Worm (Caenorhabditis elegans) whole organism, L1 larva: ENCODE data around the gene Y37H2A.7.

ENCODE experiments used
- C34B4.2 ChIP-seq: sonication (generic microtip); optimal IDR thresholded peaks from 2 replicates; lab custom pipeline; 2017; ENCODE audit warnings: mild to moderate bottlenecking, missing genetic modification characterization, missing compliant biosample characterization
- F16B12.6 ChIP-seq: fragments of 150-350 bp; optimal IDR thresholded peaks from 2 replicates; lab custom pipeline; 2014; ENCODE audit warnings: missing biosample characterization, missing genetic modification characterization
- Y116A8C.19 ChIP-seq: sonication (generic microtip); optimal IDR thresholded peaks from 2 replicates; lab custom pipeline; 2016; ENCODE audit warnings: missing compliant biosample characterization, missing genetic modification characterization, borderline replicate concordance
- alr-1 ChIP-seq: fragments of 200-800 bp; sonication (Bioruptor generic); optimal IDR thresholded peaks from 2 replicates; lab custom pipeline; 2018; ENCODE audit warnings: borderline replicate concordance, mild to moderate bottlenecking, missing genetic modification characterization, missing compliant biosample characterization
- aly-2 ChIP-seq: fragments of 150-350 bp; optimal IDR thresholded peaks from 2 replicates; lab custom pipeline; 2014; ENCODE audit warnings: missing biosample characterization, missing genetic modification characterization
- ceh-63 ChIP-seq: fragments of 200-800 bp; sonication (Bioruptor generic); optimal IDR thresholded peaks from 2 replicates; lab custom pipeline; 2018; ENCODE audit warnings: mild to moderate bottlenecking, missing genetic modification characterization, missing compliant biosample characterization
- ceh-90 ChIP-seq: sonication (generic microtip); optimal IDR thresholded peaks from 2 replicates; lab custom pipeline; 2016; ENCODE audit warnings: missing genetic modification characterization, missing compliant biosample characterization
- efl-1 ChIP-seq, 4 experiments: fragments of 150-350 bp; optimal IDR thresholded peaks in 3 of 4; peaks in 1 of 4; 1 replicate in 1 of 4; 2 replicates in 3 of 4; lab custom pipeline; 2014; ENCODE audit warnings: missing biosample characterization in 2 of 4, missing genetic modification characterization in 2 of 4, missing genetic modification reagents in 2 of 4
- egl-27 ChIP-seq, 2 experiments: fragments of 150-350 bp in 1 of 2; sonication (generic microtip); optimal IDR thresholded peaks; 3 replicates each; lab custom pipeline; 2017 to 2018; ENCODE audit warnings: missing biosample characterization in 2 of 2, missing genetic modification characterization in 2 of 2, missing genetic modification reagents in 2 of 2
- elt-2 ChIP-seq: sonication (generic microtip); optimal IDR thresholded peaks from 2 replicates; lab custom pipeline; 2016; ENCODE audit warnings: missing genetic modification characterization, mild to moderate bottlenecking, inconsistent platforms, missing compliant biosample characterization, missing genetic modification reagents
- ets-5 ChIP-seq: fragments of 200-800 bp; sonication (Bioruptor generic); IDR thresholded peaks from 2 replicates; pipeline ENCODE4 v1.3.6; 2022; ENCODE audit warnings: missing genetic modification characterization, missing compliant biosample characterization
- fkh-10 ChIP-seq: sonication (generic microtip); optimal IDR thresholded peaks from 2 replicates; lab custom pipeline; 2017; ENCODE audit warnings: missing biosample characterization, missing genetic modification reagents, missing genetic modification characterization
- fkh-8 ChIP-seq: sonication (generic microtip); optimal IDR thresholded peaks from 2 replicates; lab custom pipeline; 2016; ENCODE audit warnings: mild to moderate bottlenecking, missing genetic modification characterization, missing compliant biosample characterization
- irx-1 ChIP-seq: sonication (generic microtip); optimal IDR thresholded peaks from 2 replicates; lab custom pipeline; 2016; ENCODE audit warnings: missing genetic modification characterization, missing compliant biosample characterization
- jun-1 ChIP-seq: fragments of 150-350 bp; optimal IDR thresholded peaks from 2 replicates; lab custom pipeline; 2014; ENCODE audit warnings: missing biosample characterization, missing genetic modification reagents, missing genetic modification characterization
- lin-13 ChIP-seq: fragments of 150-350 bp; optimal IDR thresholded peaks from 2 replicates; lab custom pipeline; 2014; ENCODE audit warnings: missing biosample characterization, missing genetic modification reagents, missing genetic modification characterization
- lin-39 ChIP-seq: fragments of 150-350 bp; optimal IDR thresholded peaks from 2 replicates; lab custom pipeline; 2014; ENCODE audit warnings: missing biosample characterization, missing genetic modification reagents, missing genetic modification characterization
- mab-9 ChIP-seq: fragments of 200-800 bp; sonication (Bioruptor generic); IDR thresholded peaks from 2 replicates; pipeline ENCODE4 v1.3.6; 2022; ENCODE audit warnings: missing genetic modification reagents, missing genetic modification characterization, missing compliant biosample characterization
- mef-2 ChIP-seq: fragments of 150-350 bp; optimal IDR thresholded peaks from 2 replicates; lab custom pipeline; 2014; ENCODE audit warnings: missing biosample characterization, missing genetic modification characterization
- nhr-19 ChIP-seq: fragments of 200-800 bp; sonication (Bioruptor generic); conservative IDR thresholded peaks from 2 replicates; pipeline ENCODE4 v1.3.6; 2022; ENCODE audit warnings: missing genetic modification characterization, missing compliant biosample characterization
- nhr-20 ChIP-seq: sonication (generic microtip); optimal IDR thresholded peaks from 2 replicates; lab custom pipeline; 2016; ENCODE audit warnings: mild to moderate bottlenecking, missing genetic modification characterization, missing compliant biosample characterization
- nhr-76 ChIP-seq: sonication (generic microtip); optimal IDR thresholded peaks from 2 replicates; lab custom pipeline; 2017; ENCODE audit warnings: missing biosample characterization, missing genetic modification characterization
- nhr-77 ChIP-seq: fragments of 150-350 bp; optimal IDR thresholded peaks from 2 replicates; lab custom pipeline; 2014; ENCODE audit warnings: missing biosample characterization, missing genetic modification characterization
- nhr-84 ChIP-seq: sonication (generic microtip); optimal IDR thresholded peaks from 2 replicates; lab custom pipeline; 2017; ENCODE audit warnings: missing biosample characterization, missing genetic modification characterization
- nhr-85 ChIP-seq: sonication (generic microtip); peaks from one replicate; lab custom pipeline; 2016; ENCODE audit warnings: missing genetic modification characterization, inconsistent platforms, missing compliant biosample characterization
- pax-3 ChIP-seq: fragments of 200-800 bp; sonication (Bioruptor generic); optimal IDR thresholded peaks from 2 replicates; lab custom pipeline; 2018; ENCODE audit warnings: mild to moderate bottlenecking, missing genetic modification characterization, moderate library complexity, missing compliant biosample characterization
- rnt-1 ChIP-seq: sonication (generic microtip); optimal IDR thresholded peaks from 2 replicates; lab custom pipeline; 2016; ENCODE audit warnings: mild to moderate bottlenecking, missing genetic modification characterization, moderate library complexity, missing compliant biosample characterization
- snpc-4 ChIP-seq: fragments of 150-350 bp; optimal IDR thresholded peaks from 2 replicates; lab custom pipeline; 2014; ENCODE audit warnings: missing biosample characterization, missing genetic modification characterization
- sox-4 ChIP-seq: sonication (generic microtip); optimal IDR thresholded peaks from 2 replicates; lab custom pipeline; 2016; ENCODE audit warnings: missing genetic modification characterization, missing compliant biosample characterization
- sptf-1 ChIP-seq: fragments of 150-350 bp; optimal IDR thresholded peaks from 2 replicates; lab custom pipeline; 2014; ENCODE audit warnings: missing biosample characterization, missing genetic modification characterization
- sup-37 ChIP-seq: fragments of 200-800 bp; sonication (Bioruptor generic); optimal IDR thresholded peaks from 2 replicates; lab custom pipeline; 2018; ENCODE audit warnings: mild to moderate bottlenecking, missing genetic modification characterization, missing compliant biosample characterization
- swsn-7 ChIP-seq: sonication (generic microtip); optimal IDR thresholded peaks from 2 replicates; lab custom pipeline; 2016; ENCODE audit warnings: missing genetic modification characterization, missing compliant biosample characterization
- unc-86 ChIP-seq: sonication (generic microtip); optimal IDR thresholded peaks from 2 replicates; lab custom pipeline; 2016; ENCODE audit warnings: missing genetic modification characterization, missing compliant biosample characterization
- xbp-1 ChIP-seq: sonication (generic microtip); optimal IDR thresholded peaks from 2 replicates; lab custom pipeline; 2016; ENCODE audit warnings: missing genetic modification characterization, missing compliant biosample characterization
- ztf-4 ChIP-seq: fragments of 150-350 bp; optimal IDR thresholded peaks from 2 replicates; lab custom pipeline; 2014; ENCODE audit warnings: missing biosample characterization, missing genetic modification characterization

Y37H2A.7 gene

DNA sequence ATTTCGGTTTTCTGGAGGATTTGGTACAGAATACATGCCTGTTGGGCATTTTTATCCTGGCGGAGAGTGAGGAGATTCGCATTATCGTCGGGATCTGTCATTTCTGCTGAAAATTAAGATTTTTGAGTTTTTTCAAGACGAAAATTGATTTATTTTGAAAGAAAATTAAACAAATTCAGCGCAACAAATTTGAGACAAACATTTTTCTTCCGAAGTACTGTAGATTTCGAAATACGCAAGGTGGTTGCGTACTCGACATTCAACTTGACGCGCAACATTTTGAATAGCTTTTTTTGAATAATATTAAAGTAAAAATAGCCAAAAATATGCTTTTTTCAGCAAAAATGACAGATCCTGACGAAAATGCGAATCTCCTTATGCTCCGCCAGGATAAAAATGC is at the start of gene Y37H2A.7:
Y37H2A.7 (minus strand) TSS at position 101 of the 400 bp plus-strand sequence.
- no peak for TF ChIP-seq ceh-63 (GFP tag; lab: Kevin White, UChicago)
- no peak for TF ChIP-seq elt-2 (tag; lab: Kevin White, UChicago)
- TF ChIP-seq unc-86: no peak
- no peak for TF ChIP-seq nhr-20 (tag; lab: Kevin White, UChicago)
- TF ChIP-seq pax-3 (tag; lab: Kevin White, UChicago): no peak
- no peak for TF ChIP-seq alr-1 (tag; lab: Kevin White, UChicago)
- TF ChIP-seq ztf-4 (tag; lab: Kevin White, UChicago): no peak
- TF ChIP-seq Y116A8C.19: no peak
- TF ChIP-seq sup-37 (GFP tag; lab: Kevin White, UChicago): no peak
- TF ChIP-seq lin-39 (tag; lab: Kevin White, UChicago): no peak
- TF ChIP-seq sptf-1 (tag; lab: Kevin White, UChicago): no peak
- TF ChIP-seq swsn-7: no peak
- no peak for TF ChIP-seq nhr-77 (tag; lab: Kevin White, UChicago)
- TF ChIP-seq nhr-76 (tag; lab: Kevin White, UChicago): no peak
- TF ChIP-seq, all 84 proteins: peak for 0

DNA sequence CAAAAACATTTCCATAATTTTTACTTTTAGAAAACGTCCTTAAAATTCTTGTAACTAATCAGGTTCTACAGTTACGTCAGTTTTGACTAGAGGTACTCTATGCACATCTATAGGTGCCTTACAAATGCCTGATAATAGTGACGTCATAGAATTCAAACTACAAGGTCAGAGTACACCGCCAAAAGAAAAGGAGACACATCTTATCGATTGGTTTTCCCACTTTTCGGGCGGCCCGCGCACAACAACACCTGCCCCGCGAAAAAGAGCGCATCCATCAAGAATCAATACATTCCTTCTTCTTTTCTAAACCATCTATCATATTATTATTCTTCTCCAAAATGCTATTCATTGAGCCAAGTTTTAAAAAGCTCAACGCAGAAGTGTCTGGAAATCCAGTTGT is 45.4 kb upstream of the Y37H2A.7 start, which contains the start of gene C31G12.1:
C31G12.1 (plus strand) TSS at position 301 of the 400 bp plus-strand sequence.
- TF ChIP-seq nhr-19 (GFP tag; lab: Robert Waterston, UW): no peak
- no peak for TF ChIP-seq egl-27 (tag; optimal IDR thresholded peaks at IDR 0.05; lab: Kevin White, UChicago)

DNA sequence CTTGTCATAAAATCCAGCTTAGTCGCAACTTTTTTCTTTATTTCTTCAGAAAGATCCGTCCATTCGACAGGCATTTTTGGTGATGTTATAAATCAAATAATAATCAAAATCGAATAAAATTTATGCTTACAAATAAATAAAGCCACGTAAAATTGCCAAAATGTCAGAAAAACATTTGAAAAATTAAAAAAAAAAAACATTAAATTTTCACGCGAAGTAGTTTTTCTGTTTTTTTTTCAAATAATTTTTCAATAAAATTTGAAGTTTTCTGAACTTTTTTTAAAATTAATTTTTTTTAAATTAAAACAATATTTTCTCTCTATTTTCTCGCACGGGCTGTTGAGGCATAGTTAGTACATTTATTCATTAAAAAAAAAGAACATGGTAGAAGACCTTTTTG is 44.4 kb upstream of the Y37H2A.7 start, which contains the start of gene C31G12.4:
C31G12.4 (minus strand) TSS at position 101 of the 400 bp plus-strand sequence.
- no peak for TF ChIP-seq irx-1 (tag; lab: Kevin White, UChicago)
- TF ChIP-seq sox-4 (tag; lab: Kevin White, UChicago): no peak
- no peak for TF ChIP-seq nhr-20 (tag; lab: Kevin White, UChicago)
- TF ChIP-seq mef-2 (tag; lab: Kevin White, UChicago): no peak
- no peak for TF ChIP-seq ceh-90 (tag; lab: Kevin White, UChicago)
- no peak for TF ChIP-seq sptf-1 (tag; lab: Kevin White, UChicago)
- TF ChIP-seq F16B12.6: no peak
- no peak for TF ChIP-seq fkh-8 (tag; lab: Kevin White, UChicago)
- no peak for TF ChIP-seq efl-1 (optimal IDR thresholded peaks at IDR 0.05; lab: Kevin White, UChicago)
- TF ChIP-seq efl-1 (GFP tag; optimal IDR thresholded peaks at IDR 0.05 in 1 of 2; lab: Kevin White, UChicago): no peak
- TF ChIP-seq rnt-1 (tag; lab: Kevin White, UChicago): no peak
- TF ChIP-seq snpc-4 (tag; lab: Kevin White, UChicago): no peak
- TF ChIP-seq, all 84 proteins: peak for 0

DNA sequence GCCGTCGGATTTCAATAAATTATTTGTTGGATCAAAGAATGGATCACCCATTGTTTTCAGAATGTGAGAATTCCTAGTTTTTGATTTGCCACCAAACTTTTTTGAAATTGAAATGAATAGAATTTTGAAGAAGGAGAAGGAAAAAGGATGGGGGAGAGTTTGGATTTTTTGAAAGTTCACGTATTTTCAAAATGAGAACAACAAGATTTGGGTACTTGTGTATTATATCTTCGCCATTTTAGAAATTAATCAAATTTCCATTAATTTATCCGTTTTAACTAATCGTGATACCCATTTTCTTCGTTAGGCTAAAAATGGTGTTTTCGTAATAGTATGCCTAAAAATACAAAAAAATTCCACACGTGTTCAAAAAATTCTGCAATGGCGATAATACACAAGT is 37.3 kb upstream of the Y37H2A.7 start, which contains the start of gene C14A6.8:
C14A6.8 (minus strand) TSS at position 101 of the 400 bp plus-strand sequence.
- TF ChIP-seq ztf-4 (tag; lab: Kevin White, UChicago) (no peak), nhr-84 (no peak), efl-1 (optimal IDR thresholded peaks at IDR 0.05; lab: Kevin White, UChicago) (no peak), efl-1 (GFP tag; optimal IDR thresholded peaks at IDR 0.05 in 1 of 2; lab: Kevin White, UChicago) (peak in 1 of 2 experiments; percentile 34)
- TF ChIP-seq, all 84 proteins: peak for 1

DNA sequence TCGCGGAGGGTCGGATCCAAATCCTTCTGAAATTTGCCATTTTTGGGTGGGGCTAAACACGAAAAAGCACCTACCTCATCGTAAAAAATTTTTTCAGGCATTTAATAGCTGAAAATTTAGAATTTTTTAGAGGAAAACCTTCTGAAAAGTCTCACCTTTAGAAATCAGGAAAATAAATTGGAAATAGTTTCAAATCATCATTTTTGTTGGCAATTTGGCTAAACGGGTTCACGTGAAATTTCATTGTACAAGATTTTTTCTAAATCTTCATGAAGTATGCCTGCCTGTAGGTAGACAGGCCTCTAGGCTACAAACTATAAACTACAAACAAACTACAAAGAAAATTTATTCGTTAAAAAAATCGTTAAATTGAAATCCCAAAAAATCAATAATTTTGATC is 34.0 kb upstream of the Y37H2A.7 start, which contains the start of gene C14A6.7:
C14A6.7 (minus strand) TSS at position 101 of the 400 bp plus-strand sequence.
- no peak for TF ChIP-seq unc-86
- no peak for TF ChIP-seq ets-5 (GFP tag; lab: Robert Waterston, UW)
- no peak for TF ChIP-seq C34B4.2 (tag; lab: Kevin White, UChicago)
- no peak for TF ChIP-seq rnt-1 (tag; lab: Kevin White, UChicago)
- TF ChIP-seq mab-9 (GFP tag; lab: Robert Waterston, UW): no peak
- TF ChIP-seq jun-1 (tag; lab: Kevin White, UChicago): no peak
- no peak for TF ChIP-seq F16B12.6
- TF ChIP-seq nhr-20 (tag; lab: Kevin White, UChicago): no peak

- TF ChIP-seq lin-13 (no peak), xbp-1 (tag; lab: Kevin White, UChicago) (no peak), nhr-85 (no peak), aly-2 (tag; lab: Kevin White, UChicago) (no peak), ets-5 (GFP tag; lab: Robert Waterston, UW) (no peak), fkh-10 (GFP tag; lab: Kevin White, UChicago) (no peak)
- TF ChIP-seq, all 84 proteins: peak for 0
Observed at ce11 chrV:18167161-18167560, 32.9 kb upstream of the Y37H2A.7 start, which contains the start of gene C14A6.6. TSS of gene C14A6.6 (minus strand) at chrV:18167261.
